Fruit fly (Drosophila melanogaster) whole organism, adult: ENCODE results near the gene Ptp4E.
A peak's percentile ranks its signal among the peaks of the same experiment; 100 is the strongest.

Experiments used
- CG11617 ChIP-seq: fragments of 200-800 bp; sonication (Bioruptor generic); optimal IDR thresholded peaks from 2 replicates; lab custom pipeline; 2017; ENCODE audit warnings: mild to moderate bottlenecking, missing biosample characterization, missing genetic modification reagents, missing genetic modification characterization
- CG14711 ChIP-seq: fragments of 200-800 bp; sonication (Bioruptor generic); optimal IDR thresholded peaks from 2 replicates; lab custom pipeline; 2018; ENCODE audit warnings: missing biosample characterization, mild to moderate bottlenecking, missing genetic modification characterization, moderate library complexity
- Clk ChIP-seq: fragments of 200-800 bp; sonication (Bioruptor generic); optimal IDR thresholded peaks from 2 replicates; lab custom pipeline; 2017; ENCODE audit warnings: missing biosample characterization, missing genetic modification characterization
- bab1 ChIP-seq: fragments of 200-800 bp; sonication (Bioruptor generic); optimal IDR thresholded peaks from 3 replicates; lab custom pipeline; 2019; ENCODE audit warnings: missing biosample characterization, mild to moderate bottlenecking, missing genetic modification characterization, moderate library complexity
- cic ChIP-seq: fragments of 200-800 bp; sonication (Bioruptor generic); optimal IDR thresholded peaks from 2 replicates; lab custom pipeline; 2017; ENCODE audit warnings: missing biosample characterization, mild to moderate bottlenecking, missing genetic modification characterization, moderate library complexity
- cnc ChIP-seq, 2 experiments: fragments of >200 bp; optimal IDR thresholded peaks; 2 replicates each; lab custom pipeline; 2017
- kay ChIP-seq: fragments of 200-800 bp; sonication (Bioruptor generic); peaks from one replicate; lab custom pipeline; 2016; ENCODE audit warnings: missing biosample characterization, missing genetic modification characterization, borderline replicate concordance
- tj ChIP-seq: fragments of 200-800 bp; sonication (Bioruptor generic); optimal IDR thresholded peaks from 3 replicates; lab custom pipeline; 2017; ENCODE audit warnings: missing biosample characterization, mild to moderate bottlenecking, missing genetic modification characterization, moderate library complexity
- toe ChIP-seq: fragments of 200-800 bp; sonication (Bioruptor generic); optimal IDR thresholded peaks from 2 replicates; lab custom pipeline; 2016; ENCODE audit warnings: missing biosample characterization, missing genetic modification characterization

- TF ChIP-seq tj (GFP tag; lab: Kevin White, UChicago) (peak; percentile 40), cnc (optimal IDR thresholded peaks at IDR 0.05; lab: Kevin White, UChicago) (no peak), cic (GFP tag; lab: Kevin White, UChicago) (no peak), toe (GFP tag; lab: Kevin White, UChicago) (no peak), CG11617 (GFP tag; lab: Kevin White, UChicago) (no peak), kay (GFP tag; lab: Kevin White, UChicago) (no peak), CG14711 (no peak), Clk (GFP tag; lab: Kevin White, UChicago) (no peak), bab1 (GFP tag; lab: Kevin White, UChicago) (peak; percentile 18)
These were observed 1.5 kb upstream of the Ptp4E start for dm6 chrX:4937222-4938071.
